Worm (Caenorhabditis elegans) whole organism, early embryonic: ENCODE results near the gene hsp-6.

Experiments
- B0310.2 ChIP-seq: sonication (generic microtip); optimal IDR thresholded peaks from 2 replicates; lab custom pipeline; 2016; ENCODE audit warnings: mild to moderate bottlenecking, missing genetic modification characterization, missing compliant biosample characterization
- ama-1 ChIP-seq: fragments of 150-350 bp; optimal IDR thresholded peaks from 2 replicates; lab custom pipeline; 2014
- ets-7 ChIP-seq: sonication (generic microtip); optimal IDR thresholded peaks from 2 replicates; lab custom pipeline; 2016; ENCODE audit warnings: missing genotype, missing genetic modification characterization, missing compliant biosample characterization
- flt-1 ChIP-seq: fragments of 200-800 bp; sonication (Bioruptor generic); IDR thresholded peaks from 2 replicates; pipeline ENCODE4 v1.3.6; 2022; ENCODE audit warnings: missing genetic modification characterization, missing compliant biosample characterization
- scrt-1 ChIP-seq: fragments of 200-800 bp; sonication (Bioruptor generic); IDR thresholded peaks from 2 replicates; pipeline ENCODE4 v1.3.6; 2022; ENCODE audit warnings: missing genetic modification characterization, missing compliant biosample characterization

DNA sequence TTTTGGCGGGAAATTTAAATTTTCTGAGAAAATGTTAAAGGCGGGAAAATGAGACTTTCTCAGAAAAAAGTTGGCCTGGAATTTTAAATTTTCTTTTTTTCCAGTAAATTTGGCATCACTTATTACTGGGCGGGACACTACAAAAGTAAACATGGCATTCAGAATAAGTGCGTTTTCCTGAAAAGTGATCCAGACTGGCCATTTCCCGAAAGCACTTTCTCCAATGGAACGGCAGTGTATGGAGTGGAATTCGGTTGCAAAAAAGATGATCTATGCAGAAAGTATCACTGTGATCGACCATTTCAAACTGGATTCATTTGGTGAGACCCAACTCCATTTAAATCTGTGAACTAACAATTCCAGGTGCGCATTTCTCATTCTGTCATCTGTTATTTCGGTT, 38.7 kb downstream of the hsp-6 start:
- no peak for TF ChIP-seq ama-1 (lab: Kevin White, UChicago)
- TF ChIP-seq B0310.2 (tag; lab: Kevin White, UChicago) = no peak
- no peak for TF ChIP-seq scrt-1 (GFP tag; lab: Robert Waterston, UW)
- TF ChIP-seq flt-1 = no peak
- TF ChIP-seq ets-7 (tag; lab: Kevin White, UChicago) = no peak
